Worm (Caenorhabditis elegans): ENCODE measurements around the gene tmed-13.

DNA sequence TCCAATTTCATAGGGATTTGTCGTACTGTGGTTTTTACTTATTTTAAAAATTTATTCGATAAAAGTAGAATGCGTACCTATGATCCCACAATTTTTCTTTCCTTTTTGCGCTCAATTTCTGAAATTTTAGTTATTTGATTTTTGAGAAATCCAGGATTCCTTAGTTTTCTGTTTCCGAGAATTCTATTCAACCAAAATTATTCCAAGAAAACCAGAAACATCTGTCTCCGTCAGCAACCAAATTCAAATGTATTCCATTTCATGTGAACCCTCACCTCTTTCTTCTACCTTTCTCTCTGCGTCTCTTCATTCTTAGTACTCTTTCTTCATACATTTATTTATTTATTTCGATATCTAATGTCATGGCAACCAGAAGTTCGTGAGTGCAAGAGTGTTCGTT, 40.6 kb upstream of the tmed-13 start:
- no peak for TF ChIP-seq cog-1 (tag; optimal IDR thresholded peaks at IDR 0.05)
- no peak for TF ChIP-seq T22C8.4 (GFP tag; IDR thresholded peaks at IDR 0.05)
- no peak for TF ChIP-seq ztf-23 (GFP tag; IDR thresholded peaks at IDR 0.05)
- no peak for TF ChIP-seq ref-1 (GFP tag; conservative IDR thresholded peaks at IDR 0.05)
- no peak for TF ChIP-seq klf-2 (GFP tag; conservative IDR thresholded peaks at IDR 0.05)
- TF ChIP-seq flt-1 (GFP tag; IDR thresholded peaks at IDR 0.05), result no peak

All from whole organism, midembryonic.